Fruit fly (Drosophila melanogaster) whole organism: ENCODE measurements around the gene P5CDh1.

Experiments
- CG8478 ChIP-seq: fragments of >200 bp; optimal IDR thresholded peaks from 2 replicates; lab custom pipeline; 2018; ENCODE audit warnings: inconsistent platforms
- EcR ChIP-seq, 2 experiments: fragments of >200 bp; optimal IDR thresholded peaks; 2 replicates each; lab custom pipeline; 2017; ENCODE audit warnings: missing biosample characterization in 2 of 2, missing genetic modification characterization in 2 of 2, missing genetic modification reagents in 2 of 2
- psq ChIP-seq: fragments of >200 bp; optimal IDR thresholded peaks from 2 replicates; lab custom pipeline; 2017

DNA sequence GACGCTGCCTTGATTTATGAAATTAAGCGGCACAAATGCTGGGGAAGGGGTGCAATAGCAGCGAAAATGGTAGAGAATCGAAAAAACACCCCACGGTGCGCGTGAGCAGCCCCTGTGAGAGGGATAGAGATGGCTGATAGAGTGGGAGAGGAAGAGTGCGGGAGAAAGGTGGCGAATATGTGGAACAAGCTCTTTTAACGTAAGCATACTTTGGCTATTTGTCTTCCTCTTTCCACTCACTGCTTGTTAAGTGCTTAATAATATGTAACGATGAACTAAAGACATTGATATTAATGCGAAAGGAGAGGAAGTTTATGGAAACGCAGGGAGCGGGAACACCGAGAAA, 541 bp downstream of the P5CDh1 start:
- no peak for TF ChIP-seq EcR (GFP tag; optimal IDR thresholded peaks at IDR 0.05; lab: Kevin White, UChicago)
- TF ChIP-seq CG8478 (lab: Kevin White, UChicago), result no peak
- TF ChIP-seq psq (lab: Kevin White, UChicago), result no peak
